Fruit fly (Drosophila melanogaster): Measurements from ENCODE around the gene CG32448.

CG32448 gene

dm6 chr3L:21839720-21840641 lies 11.7 kb upstream of the CG32448 start (continued):
- TF ChIP-seq Hr39 (GFP tag; optimal IDR thresholded peaks at IDR 0.05) = peak; percentile 95
- TF ChIP-seq cyc (GFP tag; optimal IDR thresholded peaks at IDR 0.05) = peak; percentile 94
- peak; percentile 83 for TF ChIP-seq CG11294 (GFP tag; IDR thresholded peaks at IDR 0.05)
- peak; percentile 93 for TF ChIP-seq CG3032 (tag; optimal IDR thresholded peaks at IDR 0.05)
- TF ChIP-seq lz (GFP tag; optimal IDR thresholded peaks at IDR 0.05) = peak; percentile 98
- TF ChIP-seq Ets96B (tag; optimal IDR thresholded peaks at IDR 0.05) = peak; percentile 94
- TF ChIP-seq CG10631 (GFP tag; optimal IDR thresholded peaks at IDR 0.05) = peak; percentile 95
- TF ChIP-seq CG1621 (tag; optimal IDR thresholded peaks at IDR 0.05) = peak; percentile 93
- TF ChIP-seq Hr38 (GFP tag; optimal IDR thresholded peaks at IDR 0.05) = peak; percentile 15
- peak; percentile 95 for TF ChIP-seq CG4318 (GFP tag; optimal IDR thresholded peaks at IDR 0.05)
- TF ChIP-seq Blimp-1 (GFP tag; optimal IDR thresholded peaks at IDR 0.05) = peak; percentile 89
- TF ChIP-seq net (GFP tag; optimal IDR thresholded peaks at IDR 0.05) = peak; percentile 97
- TF ChIP-seq CG11902 (GFP tag; optimal IDR thresholded peaks at IDR 0.05) = peak; percentile 92
- peak; percentile 91 to 94 for TF ChIP-seq ss (GFP tag; optimal IDR thresholded peaks at IDR 0.05)
- peak; percentile 98 for TF ChIP-seq Sox102F (GFP tag; optimal IDR thresholded peaks at IDR 0.05)
- peak; percentile 95 for TF ChIP-seq CG8632 (GFP tag; optimal IDR thresholded peaks at IDR 0.05)
- peak; percentile 96 for TF ChIP-seq acj6 (GFP tag; optimal IDR thresholded peaks at IDR 0.05)
- peak; percentile 96 for TF ChIP-seq CG15336 (GFP tag; IDR thresholded peaks at IDR 0.05)
- TF ChIP-seq Lpt (GFP tag; optimal IDR thresholded peaks at IDR 0.05) = peak; percentile 95
- TF ChIP-seq topi (GFP tag; optimal IDR thresholded peaks at IDR 0.05) = peak; percentile 97
- peak; percentile 96 for TF ChIP-seq CG8119 (GFP tag; IDR thresholded peaks at IDR 0.05)
- TF ChIP-seq CG10669 (GFP tag; optimal IDR thresholded peaks at IDR 0.05) = peak; percentile 95
- peak; percentile 99 for TF ChIP-seq Eip78C (GFP tag)
- peak; percentile 96 for TF ChIP-seq CG16779 (tag; optimal IDR thresholded peaks at IDR 0.05)
- peak; percentile 94 for TF ChIP-seq CG6163 (GFP tag; IDR thresholded peaks at IDR 0.05)
- peak; percentile 86 for TF ChIP-seq Gug (GFP tag; IDR thresholded peaks at IDR 0.05)
- TF ChIP-seq Smox (GFP tag; optimal IDR thresholded peaks at IDR 0.05) = peak; percentile 97
- TF ChIP-seq CG8319 (GFP tag; optimal IDR thresholded peaks at IDR 0.05) = peak; percentile 88
- TF ChIP-seq spab (GFP tag; optimal IDR thresholded peaks at IDR 0.05) = peak; percentile 95
- TF ChIP-seq Eip93F (GFP tag; optimal IDR thresholded peaks at IDR 0.05) = peak; percentile 70
- peak; percentile 98 for TF ChIP-seq Hr4 (GFP tag; optimal IDR thresholded peaks at IDR 0.05)
- TF ChIP-seq CG6808 (GFP tag; optimal IDR thresholded peaks at IDR 0.05) = peak; percentile 95
- peak; percentile 91 for TF ChIP-seq vri (GFP tag; optimal IDR thresholded peaks at IDR 0.05)
- peak; percentile 95 for TF ChIP-seq dac (GFP tag; optimal IDR thresholded peaks at IDR 0.05)
- peak; percentile 93 for TF ChIP-seq CG11762 (GFP tag; optimal IDR thresholded peaks at IDR 0.05; ENCODE audit: insufficient read depth)
- TF ChIP-seq fkh (GFP tag; optimal IDR thresholded peaks at IDR 0.05) = peak; percentile 62
- peak; percentile 94 for TF ChIP-seq CG7368 (GFP tag; optimal IDR thresholded peaks at IDR 0.05)

- TF ChIP-seq spab (GFP tag; optimal IDR thresholded peaks at IDR 0.05) = no peak
- no peak for TF ChIP-seq CG8632 (GFP tag; optimal IDR thresholded peaks at IDR 0.05)
- no peak for TF ChIP-seq topi (GFP tag; optimal IDR thresholded peaks at IDR 0.05)
- no peak for TF ChIP-seq ss (GFP tag; optimal IDR thresholded peaks at IDR 0.05)
- TF ChIP-seq CG6808 (GFP tag; optimal IDR thresholded peaks at IDR 0.05) = no peak
- TF ChIP-seq CG1621 (tag; optimal IDR thresholded peaks at IDR 0.05) = no peak
- TF ChIP-seq fkh (GFP tag; optimal IDR thresholded peaks at IDR 0.05) = no peak
- no peak for TF ChIP-seq salr (GFP tag; optimal IDR thresholded peaks at IDR 0.05)
- no peak for TF ChIP-seq Eip93F (GFP tag; optimal IDR thresholded peaks at IDR 0.05)
- TF ChIP-seq CG16779 (tag; optimal IDR thresholded peaks at IDR 0.05) = no peak
- no peak for TF ChIP-seq Blimp-1 (GFP tag; optimal IDR thresholded peaks at IDR 0.05)
- TF ChIP-seq Gug (GFP tag; IDR thresholded peaks at IDR 0.05) = no peak
- no peak for TF ChIP-seq CG6792 (GFP tag; optimal IDR thresholded peaks at IDR 0.05)
- no peak for TF ChIP-seq CG11762 (GFP tag; optimal IDR thresholded peaks at IDR 0.05; ENCODE audit: insufficient read depth)
- no peak for TF ChIP-seq svp (GFP tag)
- no peak for TF ChIP-seq Ets21C (GFP tag; optimal IDR thresholded peaks at IDR 0.05)
These were observed 7.3 kb upstream of the CG32448 start for dm6 chr3L:21835569-21835968.

All from whole organism, prepupa.